Worm (Caenorhabditis elegans): ENCODE results near the gene ceh-43.

DNA sequence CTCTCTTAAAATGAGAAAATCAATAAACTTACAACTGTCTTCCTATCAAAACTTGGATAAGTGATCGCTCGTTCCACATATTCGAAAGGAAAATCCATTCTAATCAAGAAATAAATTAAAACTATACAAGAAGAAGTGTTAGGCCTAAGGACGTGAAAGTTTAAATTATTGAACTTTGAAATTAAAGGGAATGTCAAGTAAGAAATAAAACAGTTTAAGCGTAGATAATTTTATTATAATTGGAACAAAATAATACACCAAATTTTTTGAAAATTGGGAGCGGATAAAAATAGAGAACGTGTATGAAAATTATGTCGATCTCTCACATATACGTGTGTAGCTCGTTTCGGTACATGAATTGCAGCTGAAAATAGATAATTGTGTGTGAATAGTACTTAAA is 20.3 kb downstream of the ceh-43 start, which contains the start of gene C28A5.6:
- TF ChIP-seq ztf-29 (GFP tag; IDR thresholded peaks at IDR 0.05) (no peak), ztf-23 (GFP tag; IDR thresholded peaks at IDR 0.05) (no peak)
